1 fruit fly cellular context compared by ENCODE assay signal in genomic region chrX:16876425-16876824, dm6.
TF ChIP-seq lines count a peak whose summit lies in the region.

Gene CG13003 (minus strand): TSS chrX:16876544.

TF ChIP-seq in whole organism, embryonic, 481 proteins besides CTCF, POLR2A, EP300 and RAD21 (continued from another document):
- TF ChIP-seq CG9215 (GFP tag; IDR thresholded peaks at IDR 0.05; lab: Robert Waterston, UW) = no peak
- TF ChIP-seq row (GFP tag; IDR thresholded peaks at IDR 0.05; lab: Robert Waterston, UW) = peak; percentile 11; the same call in 1 of the 3 replicates
- no peak for TF ChIP-seq yki (optimal IDR thresholded peaks at IDR 0.05; lab: Kevin White, UChicago)
- TF ChIP-seq CG12769 (tag; optimal IDR thresholded peaks at IDR 0.05; lab: Kevin White, UChicago) = peak; percentile 80
- peak; percentile 5 for TF ChIP-seq CG13894 (tag; optimal IDR thresholded peaks at IDR 0.05; lab: Kevin White, UChicago)
- TF ChIP-seq Lim3 (GFP tag; IDR thresholded peaks at IDR 0.05; lab: Robert Waterston, UW) = no peak
- TF ChIP-seq knrl (GFP tag; IDR thresholded peaks at IDR 0.05; lab: Robert Waterston, UW; ENCODE audit: partially characterized antibody) = no peak
- TF ChIP-seq pfk (GFP tag; optimal IDR thresholded peaks at IDR 0.05; lab: Kevin White, UChicago) = peak; percentile 94
- TF ChIP-seq CG34422 (GFP tag; IDR thresholded peaks at IDR 0.05; lab: Robert Waterston, UW) = 0 out of 3 replicates have a peak, but pooled peaks have one; percentile 20
- peak; percentile 54 for TF ChIP-seq oc (tag; optimal IDR thresholded peaks at IDR 0.05; lab: Kevin White, UChicago)
- peak; percentile 69 for TF ChIP-seq crol (GFP tag; IDR thresholded peaks at IDR 0.05; lab: Robert Waterston, UW)
- TF ChIP-seq E2f2 (GFP tag; IDR thresholded peaks at IDR 0.05; lab: Robert Waterston, UW) = peak; percentile 15; the same call in 1 of the 2 replicates
- TF ChIP-seq fru (optimal IDR thresholded peaks at IDR 0.05; lab: Kevin White, UChicago) = no peak
- TF ChIP-seq Jarid2 (GFP tag; optimal IDR thresholded peaks at IDR 0.05; lab: Kevin White, UChicago) = no peak
- TF ChIP-seq CG2199 (GFP tag; IDR thresholded peaks at IDR 0.05; lab: Robert Waterston, UW) = no peak
- TF ChIP-seq CG32532 (GFP tag; IDR thresholded peaks at IDR 0.05; lab: Robert Waterston, UW) = no peak
- TF ChIP-seq CG5180 (GFP tag; optimal IDR thresholded peaks at IDR 0.05; lab: Kevin White, UChicago) = no peak
- 0 out of 3 replicates have a peak, but pooled peaks have one; percentile 45 for TF ChIP-seq otp (GFP tag; IDR thresholded peaks at IDR 0.05; lab: Robert Waterston, UW)
